Fruit fly (Drosophila melanogaster): Measurements from ENCODE around the gene vkg.
A peak's percentile ranks its signal among the peaks of the same experiment; 100 is the strongest.

The vkg gene

dm6 chr2L:5059645-5060254, 31.8 kb upstream of the vkg start, which contains the start of gene Rpn11:
Gene Rpn11 (minus strand): TSS chr2L:5059790.
- TF ChIP-seq CG15710 (tag; optimal IDR thresholded peaks at IDR 0.05) (peak; percentile 52), CG13204 (GFP tag; optimal IDR thresholded peaks at IDR 0.05) (no peak), CG9948 (tag; optimal IDR thresholded peaks at IDR 0.05) (peak; percentile 41), CG8301 (tag; optimal IDR thresholded peaks at IDR 0.05) (peak; percentile 39), CG12605 (GFP tag; IDR thresholded peaks at IDR 0.05) (no peak), CG14655 (GFP tag; optimal IDR thresholded peaks at IDR 0.05) (no peak), EcR (GFP tag; optimal IDR thresholded peaks at IDR 0.05) (no peak), rn (GFP tag; IDR thresholded peaks at IDR 0.05) (no peak), Pif1B (GFP tag; optimal IDR thresholded peaks at IDR 0.05) (no peak), Pif1A (GFP tag; optimal IDR thresholded peaks at IDR 0.05) (no peak), CG4496 (GFP tag; IDR thresholded peaks at IDR 0.05) (peak; percentile 40; the same call in 1 of the 3 replicates), D1 (tag; optimal IDR thresholded peaks at IDR 0.05) (no peak), CG8159 (tag; optimal IDR thresholded peaks at IDR 0.05) (peak; percentile 62), Ets98B (GFP tag; IDR thresholded peaks at IDR 0.05) (no peak), CG10348 (GFP tag; IDR thresholded peaks at IDR 0.05) (no peak), CG17806 (tag; optimal IDR thresholded peaks at IDR 0.05) (peak; percentile 31), gl (tag; optimal IDR thresholded peaks at IDR 0.05) (no peak), fd96Ca (GFP tag; IDR thresholded peaks at IDR 0.05) (no peak), CG34367 (tag; optimal IDR thresholded peaks at IDR 0.05) (peak; percentile 43), Snoo (tag; optimal IDR thresholded peaks at IDR 0.05) (peak; percentile 49), CG32121 (GFP tag; IDR thresholded peaks at IDR 0.05) (no peak)

dm6 chr2L:5058094-5058493, 30.1 kb upstream of the vkg start, which contains the start of gene Nepl3:
Gene Nepl3 (minus strand): TSS chr2L:5058248.
- TF ChIP-seq CG14655 (GFP tag; optimal IDR thresholded peaks at IDR 0.05): no peak
- no peak for TF ChIP-seq rn (GFP tag; IDR thresholded peaks at IDR 0.05)
- no peak for TF ChIP-seq CG10348 (GFP tag; IDR thresholded peaks at IDR 0.05)
- no peak for TF ChIP-seq CG32121 (GFP tag; IDR thresholded peaks at IDR 0.05)
- no peak for TF ChIP-seq CG8301 (tag; optimal IDR thresholded peaks at IDR 0.05)
- TF ChIP-seq Pif1B (GFP tag; optimal IDR thresholded peaks at IDR 0.05): no peak
- no peak for TF ChIP-seq CG13204 (GFP tag; optimal IDR thresholded peaks at IDR 0.05)
- no peak for TF ChIP-seq CG12605 (GFP tag; IDR thresholded peaks at IDR 0.05)

dm6 chr2L:5055528-5055927, 27.5 kb upstream of the vkg start:
- TF ChIP-seq fd96Ca (GFP tag; IDR thresholded peaks at IDR 0.05): no peak
- no peak for TF ChIP-seq CG17806 (tag; optimal IDR thresholded peaks at IDR 0.05)
- TF ChIP-seq CG9948 (tag; optimal IDR thresholded peaks at IDR 0.05): no peak
- no peak for TF ChIP-seq Pif1A (GFP tag; optimal IDR thresholded peaks at IDR 0.05)
- TF ChIP-seq Pif1B (GFP tag; optimal IDR thresholded peaks at IDR 0.05): no peak
- no peak for TF ChIP-seq CG8159 (tag; optimal IDR thresholded peaks at IDR 0.05)

- no peak for TF ChIP-seq gl (tag; optimal IDR thresholded peaks at IDR 0.05)
- TF ChIP-seq CG32121 (GFP tag; IDR thresholded peaks at IDR 0.05): peak; percentile 35; the same call in 1 of the 2 replicates
- peak; percentile 0 for TF ChIP-seq CG15710 (tag; optimal IDR thresholded peaks at IDR 0.05)
- TF ChIP-seq CG12605 (GFP tag; IDR thresholded peaks at IDR 0.05): no peak
- no peak for TF ChIP-seq CG8301 (tag; optimal IDR thresholded peaks at IDR 0.05)
- TF ChIP-seq CG14655 (GFP tag; optimal IDR thresholded peaks at IDR 0.05): no peak
- no peak for TF ChIP-seq CG13204 (GFP tag; optimal IDR thresholded peaks at IDR 0.05)
- peak; percentile 25 for TF ChIP-seq EcR (GFP tag; optimal IDR thresholded peaks at IDR 0.05)
- TF ChIP-seq CG9948 (tag; optimal IDR thresholded peaks at IDR 0.05): no peak
- no peak for TF ChIP-seq CG34367 (tag; optimal IDR thresholded peaks at IDR 0.05)
These were observed 27.0 kb upstream of the vkg start, which contains the start of the genes CG14036 and His3.3A for dm6 chr2L:5054953-5055352. Gene CG14036 (minus strand): TSS chr2L:5055016. Gene His3.3A (plus strand): TSS chr2L:5055058.

dm6 chr2L:5052994-5053393, 25.0 kb upstream of the vkg start, which contains the start of gene eIF3h:
Gene eIF3h (minus strand): TSS chr2L:5053094.
- TF ChIP-seq CG8159 (tag; optimal IDR thresholded peaks at IDR 0.05) (no peak), CG17806 (tag; optimal IDR thresholded peaks at IDR 0.05) (no peak), CG15710 (tag; optimal IDR thresholded peaks at IDR 0.05) (no peak)

- TF ChIP-seq CG10348 (GFP tag; IDR thresholded peaks at IDR 0.05) (no peak), gl (tag; optimal IDR thresholded peaks at IDR 0.05) (peak; percentile 65), CG12605 (GFP tag; IDR thresholded peaks at IDR 0.05) (peak; percentile 73), CG4496 (GFP tag; IDR thresholded peaks at IDR 0.05) (peak; percentile 89), Snoo (tag; optimal IDR thresholded peaks at IDR 0.05) (peak; percentile 80), CG9948 (tag; optimal IDR thresholded peaks at IDR 0.05) (peak; percentile 71), Pif1B (GFP tag; optimal IDR thresholded peaks at IDR 0.05) (peak; percentile 80), CG8301 (tag; optimal IDR thresholded peaks at IDR 0.05) (peak; percentile 79), fd96Ca (GFP tag; IDR thresholded peaks at IDR 0.05) (peak; percentile 89), Ets98B (GFP tag; IDR thresholded peaks at IDR 0.05) (peak; percentile 87), CG8159 (tag; optimal IDR thresholded peaks at IDR 0.05) (peak; percentile 74), EcR (GFP tag; optimal IDR thresholded peaks at IDR 0.05) (peak; percentile 57), CG32121 (GFP tag; IDR thresholded peaks at IDR 0.05) (peak; percentile 79), CG34367 (tag; optimal IDR thresholded peaks at IDR 0.05) (peak; percentile 68), Pif1A (GFP tag; optimal IDR thresholded peaks at IDR 0.05) (peak; percentile 89), CG13204 (GFP tag; optimal IDR thresholded peaks at IDR 0.05) (no peak), D1 (tag; optimal IDR thresholded peaks at IDR 0.05) (no peak), CG14655 (GFP tag; optimal IDR thresholded peaks at IDR 0.05) (no peak), CG17806 (tag; optimal IDR thresholded peaks at IDR 0.05) (peak; percentile 77), CG15710 (tag; optimal IDR thresholded peaks at IDR 0.05) (peak; percentile 77), rn (GFP tag; IDR thresholded peaks at IDR 0.05) (peak; percentile 58; the same call in 1 of the 2 replicates)
These were observed 24.4 kb upstream of the vkg start, which contains the start of gene senju for dm6 chr2L:5052367-5052914. Gene senju (plus strand): TSS chr2L:5052843.
